Worm (Caenorhabditis elegans): ENCODE results near the gene srh-170.

srh-170 gene

ce11 chrV:15388820-15389384 is at the start of gene srh-170:
Gene srh-170 (minus strand): TSS chrV:15388870.
- TF ChIP-seq pag-3 (tag; optimal IDR thresholded peaks at IDR 0.05; ENCODE audit: borderline replicate concordance) (no peak), elt-2 (tag; optimal IDR thresholded peaks at IDR 0.05) (peak; percentile 7), C08G9.2 (tag; optimal IDR thresholded peaks at IDR 0.05) (no peak)

ce11 chrV:15436133-15436532 is 47.5 kb upstream of the srh-170 start:
- no peak for TF ChIP-seq ceh-30 (tag; optimal IDR thresholded peaks at IDR 0.05)
- TF ChIP-seq nhr-11 (tag; optimal IDR thresholded peaks at IDR 0.05): no peak
- no peak for TF ChIP-seq ttx-3 (tag; optimal IDR thresholded peaks at IDR 0.05)
- TF ChIP-seq ceh-45 (GFP tag; IDR thresholded peaks at IDR 0.05): no peak
- no peak for TF ChIP-seq pag-3 (tag; optimal IDR thresholded peaks at IDR 0.05; ENCODE audit: borderline replicate concordance)
- no peak for TF ChIP-seq odd-2 (tag; optimal IDR thresholded peaks at IDR 0.05)
- no peak for TF ChIP-seq dve-1 (tag; optimal IDR thresholded peaks at IDR 0.05)
- no peak for TF ChIP-seq fkh-6 (tag; optimal IDR thresholded peaks at IDR 0.05)
- TF ChIP-seq syd-9 (tag; optimal IDR thresholded peaks at IDR 0.05): no peak
- TF ChIP-seq ama-1 (optimal IDR thresholded peaks at IDR 0.05): no peak
- TF ChIP-seq hlh-6 (tag; optimal IDR thresholded peaks at IDR 0.05): no peak

ce11 chrV:15434647-15435046 is 46.0 kb upstream of the srh-170 start:
- TF ChIP-seq pax-1 (tag; optimal IDR thresholded peaks at IDR 0.05): no peak
- TF ChIP-seq lin-11 (tag; optimal IDR thresholded peaks at IDR 0.05): no peak
- TF ChIP-seq gmeb-2 (tag; optimal IDR thresholded peaks at IDR 0.05): no peak
- no peak for TF ChIP-seq ahr-1 (tag; optimal IDR thresholded peaks at IDR 0.05)
- no peak for TF ChIP-seq ceh-34 (tag; optimal IDR thresholded peaks at IDR 0.05)
- no peak for TF ChIP-seq mec-3 (tag; optimal IDR thresholded peaks at IDR 0.05; ENCODE audit: borderline replicate concordance)
- no peak for TF ChIP-seq ama-1 (optimal IDR thresholded peaks at IDR 0.05)
- no peak for TF ChIP-seq eyg-1 (tag; optimal IDR thresholded peaks at IDR 0.05)
- TF ChIP-seq pros-1 (tag; optimal IDR thresholded peaks at IDR 0.05): no peak
- TF ChIP-seq pha-4 (tag; optimal IDR thresholded peaks at IDR 0.05): no peak
- TF ChIP-seq K09A11.1 (tag; optimal IDR thresholded peaks at IDR 0.05; ENCODE audit: insufficient read depth): no peak
- TF ChIP-seq ceh-9 (tag; optimal IDR thresholded peaks at IDR 0.05): no peak
- no peak for TF ChIP-seq nfya-1 (tag; optimal IDR thresholded peaks at IDR 0.05)
- no peak for TF ChIP-seq hlh-30 (tag; optimal IDR thresholded peaks at IDR 0.05; ENCODE audit: insufficient read depth)
- no peak for TF ChIP-seq unc-86 (tag; optimal IDR thresholded peaks at IDR 0.05)
- no peak for TF ChIP-seq lim-6 (tag; optimal IDR thresholded peaks at IDR 0.05)
- TF ChIP-seq unc-55 (GFP tag; optimal IDR thresholded peaks at IDR 0.05): no peak
- TF ChIP-seq C08G9.2 (tag; optimal IDR thresholded peaks at IDR 0.05): no peak
- TF ChIP-seq dve-1 (tag; optimal IDR thresholded peaks at IDR 0.05): no peak

ce11 chrV:15432457-15432856 is 43.8 kb upstream of the srh-170 start, which contains the start of gene T26H5.8:
Gene T26H5.8 (minus strand): TSS chrV:15432726.
- TF ChIP-seq C08G9.2 (tag; optimal IDR thresholded peaks at IDR 0.05) (no peak), ceh-18 (tag; optimal IDR thresholded peaks at IDR 0.05) (no peak), ceh-19 (GFP tag; optimal IDR thresholded peaks at IDR 0.05) (no peak)

- TF ChIP-seq ceh-45 (GFP tag; IDR thresholded peaks at IDR 0.05) (0 out of 2 replicates have a peak, but pooled peaks have one; percentile 28), F13H6.1 (tag; optimal IDR thresholded peaks at IDR 0.05) (no peak)
Measured at ce11 chrV:15431322-15432052, 42.8 kb upstream of the srh-170 start.
